Fruit fly (Drosophila melanogaster): ENCODE results near the gene Cyp9f3.
A peak's percentile ranks its signal among the peaks of the same experiment; 100 is the strongest.

The Cyp9f3 gene

DNA sequence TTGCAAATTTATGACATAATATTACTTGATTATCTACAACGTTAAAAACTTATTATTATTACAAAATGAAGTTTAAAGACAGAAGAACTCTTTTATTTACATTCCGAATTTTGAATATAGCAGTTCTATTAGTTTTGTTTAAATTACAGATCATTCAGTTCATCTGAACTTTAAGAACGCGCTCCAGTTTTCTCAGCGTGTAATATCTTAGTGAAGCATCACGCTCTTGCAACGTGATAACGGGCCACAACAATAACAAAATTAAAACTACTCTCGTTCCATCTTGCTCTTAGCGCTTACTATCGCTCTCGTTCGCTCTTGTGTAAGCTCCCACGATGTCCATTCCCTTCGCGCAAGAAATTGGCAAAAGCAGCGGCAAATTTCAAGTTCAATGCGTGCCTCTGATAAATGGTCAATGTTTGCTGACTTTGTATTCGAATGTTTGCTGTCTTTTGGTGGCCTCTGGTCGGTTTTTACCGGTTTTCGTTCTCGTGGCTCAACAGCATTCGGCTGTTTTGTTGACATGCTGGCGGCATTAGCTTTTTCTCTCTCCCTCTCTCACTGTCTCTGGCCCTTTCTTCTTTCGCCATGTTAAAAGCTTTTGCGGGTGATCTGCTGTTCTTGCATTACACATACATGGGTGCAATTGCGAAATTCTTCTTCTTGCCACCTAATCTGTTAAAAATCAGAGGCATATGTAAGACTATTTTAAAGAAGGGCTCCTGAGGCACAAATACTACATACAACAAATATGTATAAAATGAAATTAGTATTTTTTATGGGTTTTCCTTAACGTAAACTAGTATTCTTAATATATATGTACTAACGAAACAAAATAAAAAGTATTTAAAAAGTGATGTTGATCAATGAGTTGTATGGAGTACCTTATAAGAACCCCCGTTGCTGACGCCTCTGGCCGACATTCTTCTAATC is 44.1 kb upstream of the Cyp9f3 start (continued):
- TF ChIP-seq CG9797 (GFP tag; optimal IDR thresholded peaks at IDR 0.05) (no peak), CG42726 (GFP tag; IDR thresholded peaks at IDR 0.05; ENCODE audit: partially characterized antibody) (no peak), lov (optimal IDR thresholded peaks at IDR 0.05) (no peak), lov (GFP tag; IDR thresholded peaks at IDR 0.05) (no peak), CG13775 (GFP tag; optimal IDR thresholded peaks at IDR 0.05) (peak; percentile 24), cwo (GFP tag; optimal IDR thresholded peaks at IDR 0.05) (peak; percentile 14), CG5180 (GFP tag; optimal IDR thresholded peaks at IDR 0.05) (no peak), CG10321 (GFP tag; IDR thresholded peaks at IDR 0.05) (peak; percentile 76), Oaz (GFP tag; IDR thresholded peaks at IDR 0.05) (no peak), Xbp1 (GFP tag; optimal IDR thresholded peaks at IDR 0.05) (peak; percentile 8), sima (GFP tag; optimal IDR thresholded peaks at IDR 0.05) (no peak), CG30020 (tag; optimal IDR thresholded peaks at IDR 0.05) (no peak), H15 (GFP tag; IDR thresholded peaks at IDR 0.05) (no peak), ems (GFP tag; optimal IDR thresholded peaks at IDR 0.05) (no peak), dmrt99B (tag; optimal IDR thresholded peaks at IDR 0.05) (peak; percentile 39), CG18599 (GFP tag; optimal IDR thresholded peaks at IDR 0.05) (peak; percentile 67), CG15011 (GFP tag; optimal IDR thresholded peaks at IDR 0.05) (no peak), pita (GFP tag; optimal IDR thresholded peaks at IDR 0.05) (no peak), z (GFP tag; IDR thresholded peaks at IDR 0.05) (no peak), zfh1 (GFP tag; IDR thresholded peaks at IDR 0.05) (no peak), gt (GFP tag; IDR thresholded peaks at IDR 0.05) (no peak), CG6813 (GFP tag; optimal IDR thresholded peaks at IDR 0.05) (peak; percentile 6), crol (GFP tag; IDR thresholded peaks at IDR 0.05) (no peak), onecut (GFP tag; IDR thresholded peaks at IDR 0.05) (no peak), Neu2 (GFP tag; optimal IDR thresholded peaks at IDR 0.05; ENCODE audit: borderline replicate concordance) (no peak), HLH4C (GFP tag; IDR thresholded peaks at IDR 0.05; ENCODE audit: partially characterized antibody) (no peak), eve (GFP tag; optimal IDR thresholded peaks at IDR 0.05) (no peak), kay (GFP tag; optimal IDR thresholded peaks at IDR 0.05) (no peak), CG11695 (GFP tag; IDR thresholded peaks at IDR 0.05) (peak; percentile 66; the same call in 2 of the 3 replicates), CG4328 (GFP tag; optimal IDR thresholded peaks at IDR 0.05) (no peak), CG31441 (GFP tag; IDR thresholded peaks at IDR 0.05) (peak; percentile 24; the same call in 1 of the 2 replicates), caup (GFP tag; optimal IDR thresholded peaks at IDR 0.05; ENCODE audit: severe bottlenecking) (no peak), CG7372 (GFP tag; IDR thresholded peaks at IDR 0.05) (no peak), D19A (tag; optimal IDR thresholded peaks at IDR 0.05) (no peak), CG14710 (tag; optimal IDR thresholded peaks at IDR 0.05) (no peak), lmd (GFP tag; IDR thresholded peaks at IDR 0.05) (peak; percentile 24; the same call in 1 of the 2 replicates), HLHmδ (GFP tag; optimal IDR thresholded peaks at IDR 0.05) (no peak), salm (tag; optimal IDR thresholded peaks at IDR 0.05) (no peak), psq (GFP tag; optimal IDR thresholded peaks at IDR 0.05) (no peak), gcm (GFP tag; optimal IDR thresholded peaks at IDR 0.05) (no peak), dati (GFP tag; IDR thresholded peaks at IDR 0.05) (no peak), Lim3 (GFP tag; IDR thresholded peaks at IDR 0.05) (no peak), da (GFP tag; optimal IDR thresholded peaks at IDR 0.05) (no peak), gcm2 (GFP tag; optimal IDR thresholded peaks at IDR 0.05) (no peak), CG17359 (tag; optimal IDR thresholded peaks at IDR 0.05) (peak; percentile 25), ERR (GFP tag; optimal IDR thresholded peaks at IDR 0.05) (no peak), CG13424 (tag; optimal IDR thresholded peaks at IDR 0.05) (peak; percentile 53), corto (GFP tag; optimal IDR thresholded peaks at IDR 0.05) (peak; percentile 50), Ravus (GFP tag; IDR thresholded peaks at IDR 0.05) (no peak)

Measured in whole organism, embryonic.